Fruit fly (Drosophila melanogaster): Measurements from ENCODE around the gene tty.
A peak's percentile ranks its signal among the peaks of the same experiment; 100 is the strongest.

tty gene

dm6 chrX:21387695-21388094 lies 48.2 kb upstream of the tty start, which contains the start of gene Ddx56 (continued):
- TF ChIP-seq Opbp (GFP tag; IDR thresholded peaks at IDR 0.05; ENCODE audit: partially characterized antibody), result peak; percentile 59; the same call in 2 of the 3 replicates
- TF ChIP-seq Doc3 (GFP tag; IDR thresholded peaks at IDR 0.05; ENCODE audit: partially characterized antibody), result peak; percentile 47; the same call in 2 of the 3 replicates
- TF ChIP-seq CG17802 (tag; optimal IDR thresholded peaks at IDR 0.05), result no peak
- TF ChIP-seq Scr (GFP tag; IDR thresholded peaks at IDR 0.05; ENCODE audit: partially characterized antibody), result peak; percentile 71
- TF ChIP-seq Hr78 (GFP tag; optimal IDR thresholded peaks at IDR 0.05), result no peak
- TF ChIP-seq grn (GFP tag; optimal IDR thresholded peaks at IDR 0.05), result no peak
- TF ChIP-seq vnd (GFP tag; IDR thresholded peaks at IDR 0.05; ENCODE audit: partially characterized antibody), result 0 out of 3 replicates have a peak, but pooled peaks have one; percentile 42
- no peak for TF ChIP-seq CG10274 (GFP tag; optimal IDR thresholded peaks at IDR 0.05)
- TF ChIP-seq sna (GFP tag; IDR thresholded peaks at IDR 0.05; ENCODE audit: partially characterized antibody), result peak; percentile 51; the same call in 1 of the 2 replicates
- peak; percentile 85 for TF ChIP-seq MESR4 (GFP tag; optimal IDR thresholded peaks at IDR 0.05)
- peak; percentile 29 for TF ChIP-seq dm (GFP tag; optimal IDR thresholded peaks at IDR 0.05)
- peak; percentile 15; the same call in 1 of the 2 replicates for TF ChIP-seq inv (GFP tag; IDR thresholded peaks at IDR 0.05; ENCODE audit: partially characterized antibody)
- TF ChIP-seq wor (GFP tag; IDR thresholded peaks at IDR 0.05), result no peak
- peak; percentile 66 for TF ChIP-seq ewg (GFP tag; optimal IDR thresholded peaks at IDR 0.05)
- peak; percentile 8 for TF ChIP-seq pzg (GFP tag; optimal IDR thresholded peaks at IDR 0.05)
- TF ChIP-seq Dll (GFP tag; IDR thresholded peaks at IDR 0.05; ENCODE audit: partially characterized antibody), result peak; percentile 68
- peak; percentile 70 for TF ChIP-seq amos (GFP tag; IDR thresholded peaks at IDR 0.05; ENCODE audit: partially characterized antibody)
- no peak for TF ChIP-seq CG15514 (GFP tag; optimal IDR thresholded peaks at IDR 0.05)
- TF ChIP-seq MBD-R2 (GFP tag; IDR thresholded peaks at IDR 0.05), result peak; percentile 46; the same call in 1 of the 2 replicates
- 0 out of 3 replicates have a peak, but pooled peaks have one; percentile 15 for TF ChIP-seq CG6791 (GFP tag; IDR thresholded peaks at IDR 0.05; ENCODE audit: partially characterized antibody)
- TF ChIP-seq CG17328 (GFP tag; IDR thresholded peaks at IDR 0.05), result no peak
- 0 out of 4 replicates have a peak, but pooled peaks have one; percentile 65 for TF ChIP-seq chinmo (GFP tag; IDR thresholded peaks at IDR 0.05; ENCODE audit: partially characterized antibody)
- TF ChIP-seq Bgb (GFP tag; IDR thresholded peaks at IDR 0.05; ENCODE audit: partially characterized antibody), result peak; percentile 47; the same call in 1 of the 2 replicates
- 0 out of 2 replicates have a peak, but pooled peaks have one; percentile 16 for TF ChIP-seq tna (GFP tag; IDR thresholded peaks at IDR 0.05; ENCODE audit: partially characterized antibody)
- TF ChIP-seq Aef1 (GFP tag; IDR thresholded peaks at IDR 0.05), result no peak
- TF ChIP-seq hbn (GFP tag; IDR thresholded peaks at IDR 0.05; ENCODE audit: partially characterized antibody), result peak; percentile 47
- no peak for TF ChIP-seq Usf (GFP tag; optimal IDR thresholded peaks at IDR 0.05)
- no peak for TF ChIP-seq CG13894 (tag; optimal IDR thresholded peaks at IDR 0.05)
- no peak for TF ChIP-seq CG4820 (GFP tag; optimal IDR thresholded peaks at IDR 0.05)
- no peak for TF ChIP-seq CG6254 (GFP tag; optimal IDR thresholded peaks at IDR 0.05)
- no peak for TF ChIP-seq twi (tag; optimal IDR thresholded peaks at IDR 0.05)
- peak; percentile 43; the same call in 2 of the 3 replicates for TF ChIP-seq knrl (GFP tag; IDR thresholded peaks at IDR 0.05; ENCODE audit: partially characterized antibody)
- TF ChIP-seq E2f2 (GFP tag; IDR thresholded peaks at IDR 0.05), result 0 out of 2 replicates have a peak, but pooled peaks have one; percentile 13
- peak; percentile 29 for TF ChIP-seq CG3995 (GFP tag; optimal IDR thresholded peaks at IDR 0.05)
- TF ChIP-seq CG34224 (GFP tag; IDR thresholded peaks at IDR 0.05; ENCODE audit: partially characterized antibody), result peak; percentile 55; the same call in 2 of the 3 replicates
- TF ChIP-seq CG10321 (GFP tag; IDR thresholded peaks at IDR 0.05), result no peak
- no peak for TF ChIP-seq Kr (GFP tag; optimal IDR thresholded peaks at IDR 0.05)
- peak; percentile 23 for TF ChIP-seq CG2129 (GFP tag; IDR thresholded peaks at IDR 0.05; ENCODE audit: partially characterized antibody)
- peak; percentile 69 for TF ChIP-seq Dref (GFP tag; IDR thresholded peaks at IDR 0.05)
